Fruit fly (Drosophila melanogaster) whole organism, embryonic: ENCODE data around the gene CG6409.

ENCODE experiments used
- BtbVII ChIP-seq: fragments of 200-800 bp; sonication (Bioruptor generic); optimal IDR thresholded peaks from 3 replicates; lab custom pipeline; 2017; ENCODE audit warnings: missing biosample characterization, mild to moderate bottlenecking, missing genetic modification characterization
- CG10959 ChIP-seq: fragments of 200-800 bp; sonication (Bioruptor generic); IDR thresholded peaks from 2 replicates; pipeline ENCODE4 v1.3.6; 2022; ENCODE audit warnings: missing biosample characterization, missing genetic modification characterization
- CG11504 ChIP-seq: fragments of 200-800 bp; sonication (Bioruptor generic); optimal IDR thresholded peaks from 3 replicates; lab custom pipeline; 2019; ENCODE audit warnings: missing biosample characterization, mild to moderate bottlenecking, missing genetic modification characterization, moderate library complexity
- CG11695 ChIP-seq: fragments of 200-800 bp; sonication (Bioruptor generic); IDR thresholded peaks from 3 replicates; pipeline ENCODE4 v1.3.6; 2022; ENCODE audit warnings: missing biosample characterization, missing genetic modification characterization
- CG12659 ChIP-seq: fragments of 200-800 bp; sonication (Bioruptor generic); optimal IDR thresholded peaks from 3 replicates; lab custom pipeline; 2017; ENCODE audit warnings: mild to moderate bottlenecking, missing biosample characterization, missing genetic modification reagents, missing genetic modification characterization
- CG12942 ChIP-seq: fragments of 200-800 bp; sonication (Bioruptor generic); optimal IDR thresholded peaks from 3 replicates; lab custom pipeline; 2016; ENCODE audit warnings: missing biosample characterization, missing genetic modification characterization
- CG13287 ChIP-seq: fragments of 200-800 bp; sonication (Bioruptor generic); IDR thresholded peaks from 2 replicates; pipeline ENCODE4 v1.3.6; 2022; ENCODE audit warnings: missing biosample characterization, missing genetic modification characterization; ENCODE audit not compliant: partially characterized antibody
- CG13296 ChIP-seq: fragments of 200-800 bp; sonication (Bioruptor generic); optimal IDR thresholded peaks from 3 replicates; lab custom pipeline; 2018; ENCODE audit warnings: missing biosample characterization, mild to moderate bottlenecking, missing genetic modification characterization
- CG1603 ChIP-seq: fragments of 200-800 bp; sonication (Bioruptor generic); optimal IDR thresholded peaks from 2 replicates; lab custom pipeline; 2019; ENCODE audit warnings: missing biosample characterization, mild to moderate bottlenecking, missing genetic modification characterization, moderate library complexity
- CG16815 ChIP-seq: fragments of 200-800 bp; sonication (Bioruptor generic); optimal IDR thresholded peaks from 3 replicates; lab custom pipeline; 2017; ENCODE audit warnings: missing biosample characterization, mild to moderate bottlenecking, missing genetic modification characterization
- CG17568 ChIP-seq: fragments of 200-800 bp; sonication (Bioruptor generic); optimal IDR thresholded peaks from 2 replicates; lab custom pipeline; 2018; ENCODE audit warnings: missing biosample characterization, mild to moderate bottlenecking, missing genetic modification characterization, moderate library complexity
- CG1832 ChIP-seq: fragments of 200-800 bp; sonication (Bioruptor generic); optimal IDR thresholded peaks from 2 replicates; lab custom pipeline; 2017; ENCODE audit warnings: missing biosample characterization, mild to moderate bottlenecking, missing genetic modification characterization, inconsistent platforms
- CG18476 ChIP-seq: fragments of 200-800 bp; sonication (Bioruptor generic); optimal IDR thresholded peaks from 2 replicates; lab custom pipeline; 2016; ENCODE audit warnings: missing biosample characterization, mild to moderate bottlenecking, missing genetic modification characterization
- CG18764 ChIP-seq: fragments of 200-800 bp; sonication (Bioruptor generic); optimal IDR thresholded peaks from 3 replicates; lab custom pipeline; 2016; ENCODE audit warnings: missing biosample characterization, missing genetic modification characterization
- CG30403 ChIP-seq: fragments of 200-800 bp; sonication (Bioruptor generic); optimal IDR thresholded peaks from 3 replicates; lab custom pipeline; 2016; ENCODE audit warnings: missing biosample characterization, missing genetic modification characterization
- CG3407 ChIP-seq: fragments of 200-800 bp; sonication (Bioruptor generic); optimal IDR thresholded peaks from 2 replicates; lab custom pipeline; 2018; ENCODE audit warnings: missing biosample characterization, mild to moderate bottlenecking, missing genetic modification characterization
- CG6272 ChIP-seq: fragments of 200-800 bp; sonication (Bioruptor generic); IDR thresholded peaks from 2 replicates; pipeline ENCODE4 v1.3.6; 2022; ENCODE audit warnings: missing biosample characterization, missing genetic modification characterization
- CG7357 ChIP-seq: fragments of 200-800 bp; sonication (Bioruptor generic); IDR thresholded peaks from 3 replicates; pipeline ENCODE4 v1.3.6; 2022; ENCODE audit warnings: missing biosample characterization, missing genetic modification characterization
- CG7745 ChIP-seq: fragments of 200-800 bp; sonication (Bioruptor generic); optimal IDR thresholded peaks from 2 replicates; lab custom pipeline; 2018; ENCODE audit warnings: missing biosample characterization, mild to moderate bottlenecking, missing genetic modification characterization, moderate library complexity
- CG8359 ChIP-seq: fragments of 200-800 bp; sonication (Bioruptor generic); optimal IDR thresholded peaks from 2 replicates; lab custom pipeline; 2017; ENCODE audit warnings: missing biosample characterization, mild to moderate bottlenecking, missing genetic modification characterization, borderline replicate concordance
- CG8478 ChIP-seq: fragments of >200 bp; optimal IDR thresholded peaks from 2 replicates; lab custom pipeline; 2018
- CG9817 ChIP-seq: fragments of 200-800 bp; sonication (Bioruptor generic); optimal IDR thresholded peaks from 2 replicates; lab custom pipeline; 2018; ENCODE audit warnings: missing biosample characterization, mild to moderate bottlenecking, missing genetic modification characterization, moderate library complexity
- CG9932 ChIP-seq: fragments of 200-800 bp; sonication (Bioruptor generic); IDR thresholded peaks from 2 replicates; pipeline ENCODE4 v1.3.6; 2022; ENCODE audit warnings: missing biosample characterization, missing genetic modification characterization
- Drgx ChIP-seq: fragments of 200-800 bp; sonication (Bioruptor generic); IDR thresholded peaks from 2 replicates; pipeline ENCODE4 v1.3.6; 2022; ENCODE audit warnings: missing biosample characterization, missing genetic modification characterization
- E2f2 ChIP-seq: fragments of 200-800 bp; sonication (Bioruptor generic); IDR thresholded peaks from 2 replicates; pipeline ENCODE4 v1.3.6; 2022; ENCODE audit warnings: missing biosample characterization, missing genetic modification characterization
- Fer1 ChIP-seq: fragments of 200-800 bp; sonication (Bioruptor generic); optimal IDR thresholded peaks from 2 replicates; lab custom pipeline; 2017; ENCODE audit warnings: missing biosample characterization, mild to moderate bottlenecking, missing genetic modification characterization
- Hmr ChIP-seq: fragments of 200-800 bp; sonication (Bioruptor generic); optimal IDR thresholded peaks from 3 replicates; lab custom pipeline; 2017; ENCODE audit warnings: mild to moderate bottlenecking, missing biosample characterization, missing genetic modification reagents, missing genetic modification characterization
- Hr3 ChIP-seq: fragments of 200-800 bp; sonication (Bioruptor generic); optimal IDR thresholded peaks from 3 replicates; lab custom pipeline; 2016; ENCODE audit warnings: missing biosample characterization, missing genetic modification characterization
- Kr ChIP-seq: fragments of 200-800 bp; sonication (Bioruptor generic); optimal IDR thresholded peaks from 2 replicates; lab custom pipeline; 2017; ENCODE audit warnings: missing biosample characterization, mild to moderate bottlenecking, missing genetic modification characterization
- Lhr ChIP-seq: fragments of 200-800 bp; sonication (Bioruptor generic); optimal IDR thresholded peaks from 3 replicates; lab custom pipeline; 2017; ENCODE audit warnings: mild to moderate bottlenecking, missing biosample characterization, missing genetic modification reagents, missing genetic modification characterization
- NK7.1 ChIP-seq: fragments of 200-800 bp; sonication (Bioruptor generic); optimal IDR thresholded peaks from 3 replicates; lab custom pipeline; 2016; ENCODE audit warnings: missing biosample characterization, missing genetic modification characterization
- Neu2 ChIP-seq: fragments of 200-800 bp; sonication (Bioruptor generic); optimal IDR thresholded peaks from 3 replicates; lab custom pipeline; 2016; ENCODE audit warnings: missing biosample characterization, missing genetic modification characterization, borderline replicate concordance
- Nf-YB ChIP-seq: fragments of 200-800 bp; sonication (Bioruptor generic); optimal IDR thresholded peaks from 3 replicates; lab custom pipeline; 2019; ENCODE audit warnings: missing biosample characterization, mild to moderate bottlenecking, missing genetic modification characterization, moderate library complexity
- Trl ChIP-seq, 3 experiments: fragments of >200 bp in 2 of 3; fragments of 200-800 bp in 1 of 3; sonication (Bioruptor generic) in 1 of 3; optimal IDR thresholded peaks; 2 replicates in 1 of 3; 3 replicates in 2 of 3; lab custom pipeline; 2016 to 2017; ENCODE audit warnings: missing biosample characterization in 1 of 3, missing genetic modification characterization in 1 of 3
- Vsx1 ChIP-seq: fragments of 200-800 bp; sonication (Bioruptor generic); optimal IDR thresholded peaks from 2 replicates; lab custom pipeline; 2017; ENCODE audit warnings: missing biosample characterization, mild to moderate bottlenecking, missing genetic modification characterization, missing genetic modification reagents
- bcd ChIP-seq: fragments of 200-800 bp; sonication (Bioruptor generic); optimal IDR thresholded peaks from 2 replicates; lab custom pipeline; 2017; ENCODE audit warnings: missing biosample characterization, mild to moderate bottlenecking, missing genetic modification characterization
- btn ChIP-seq: fragments of 200-800 bp; sonication (Bioruptor generic); optimal IDR thresholded peaks from 2 replicates; lab custom pipeline; 2016; ENCODE audit warnings: missing biosample characterization, missing genetic modification characterization
- cato ChIP-seq: fragments of 200-800 bp; sonication (Bioruptor generic); optimal IDR thresholded peaks from 2 replicates; lab custom pipeline; 2016; ENCODE audit warnings: missing biosample characterization, missing genetic modification characterization, borderline replicate concordance
- da ChIP-seq: fragments of 200-800 bp; sonication (Bioruptor generic); optimal IDR thresholded peaks from 2 replicates; lab custom pipeline; 2016; ENCODE audit warnings: missing biosample characterization, missing genetic modification characterization
- disco-r ChIP-seq: fragments of 200-800 bp; sonication (Bioruptor generic); optimal IDR thresholded peaks from 2 replicates; lab custom pipeline; 2016; ENCODE audit warnings: missing biosample characterization, missing genetic modification characterization
- dmrt11E ChIP-seq: fragments of 200-800 bp; sonication (Bioruptor generic); optimal IDR thresholded peaks from 3 replicates; lab custom pipeline; 2018; ENCODE audit warnings: missing biosample characterization, mild to moderate bottlenecking, missing genetic modification characterization, moderate library complexity
- esg ChIP-seq: fragments of 200-800 bp; sonication (Bioruptor generic); conservative IDR thresholded peaks from 2 replicates; pipeline ENCODE4 v1.3.6; 2022; ENCODE audit warnings: missing biosample characterization, missing genetic modification characterization
- fru ChIP-seq: fragments of >200 bp; optimal IDR thresholded peaks from 2 replicates; lab custom pipeline; 2017
- gce ChIP-seq: fragments of 200-800 bp; sonication (Bioruptor generic); IDR thresholded peaks from 3 replicates; pipeline ENCODE4 v1.3.6; 2022; ENCODE audit warnings: missing biosample characterization, missing genetic modification characterization
- ham ChIP-seq: fragments of 200-800 bp; sonication (Bioruptor generic); IDR thresholded peaks from 2 replicates; pipeline ENCODE4 v1.3.6; 2022; ENCODE audit warnings: missing biosample characterization, missing genetic modification characterization
- ind ChIP-seq: fragments of 200-800 bp; sonication (Bioruptor generic); optimal IDR thresholded peaks from 3 replicates; lab custom pipeline; 2016; ENCODE audit warnings: missing biosample characterization, missing genetic modification characterization
- ken ChIP-seq: fragments of 200-800 bp; sonication (Bioruptor generic); IDR thresholded peaks from 3 replicates; pipeline ENCODE4 v1.3.6; 2022; ENCODE audit warnings: missing biosample characterization, missing genetic modification characterization
- ranshi ChIP-seq: fragments of 200-800 bp; sonication (Bioruptor generic); IDR thresholded peaks from 2 replicates; pipeline ENCODE4 v1.3.6; 2022; ENCODE audit warnings: missing biosample characterization, missing genetic modification characterization
- ro ChIP-seq: fragments of 200-800 bp; sonication (Bioruptor generic); IDR thresholded peaks from 2 replicates; pipeline ENCODE4 v1.3.6; 2022; ENCODE audit warnings: missing biosample characterization, missing genetic modification characterization
- tin ChIP-seq: fragments of 200-800 bp; sonication (Bioruptor generic); optimal IDR thresholded peaks from 3 replicates; lab custom pipeline; 2016; ENCODE audit warnings: missing biosample characterization, missing genetic modification characterization
- zen2 ChIP-seq: fragments of 200-800 bp; sonication (Bioruptor generic); IDR thresholded peaks from 3 replicates; pipeline ENCODE4 v1.3.6; 2022; ENCODE audit warnings: missing biosample characterization, missing genetic modification characterization; ENCODE audit not compliant: partially characterized antibody

The CG6409 gene

DNA sequence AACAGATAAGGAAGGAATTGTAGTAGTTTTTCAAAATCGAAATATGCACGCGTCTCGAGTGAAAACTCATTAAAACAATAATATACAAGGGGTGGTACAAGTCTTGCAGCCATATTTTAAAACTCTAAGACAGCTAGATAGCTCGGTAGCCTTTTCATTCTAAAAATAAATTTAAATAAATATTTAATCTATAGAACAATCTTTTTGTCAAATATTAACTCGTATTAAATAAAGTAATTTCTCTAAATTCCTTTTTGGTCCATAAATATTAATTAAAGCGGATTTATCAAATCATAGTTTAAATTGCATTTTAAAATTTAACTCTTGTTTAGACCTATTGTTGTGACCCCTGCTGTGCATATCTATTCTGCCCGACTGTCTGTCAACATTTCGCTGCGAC is 38.9 kb downstream of the CG6409 start (continued):
- TF ChIP-seq da (GFP tag; lab: Kevin White, UChicago) (no peak), CG3407 (GFP tag; lab: Kevin White, UChicago) (peak; percentile 11), Lhr (GFP tag; lab: Kevin White, UChicago) (peak; percentile 48), Hmr (peak; percentile 20), CG16815 (GFP tag; lab: Kevin White, UChicago) (peak; percentile 59), CG7357 (GFP tag; lab: Robert Waterston, UW) (no peak; the same call in 2 of the 3 replicates), CG8359 (GFP tag; lab: Kevin White, UChicago) (no peak), CG18476 (GFP tag; lab: Kevin White, UChicago) (no peak), ranshi (0 out of 2 replicates have a peak, but pooled peaks have one; percentile 39), Fer1 (GFP tag; lab: Kevin White, UChicago) (peak; percentile 54), esg (GFP tag; lab: Robert Waterston, UW) (0 out of 2 replicates have a peak, but pooled peaks have one; percentile 16), disco-r (no peak), fru (lab: Kevin White, UChicago) (no peak), Trl (optimal IDR thresholded peaks at IDR 0.05; lab: Kevin White, UChicago) (no peak), Trl (GFP tag; optimal IDR thresholded peaks at IDR 0.05; lab: Kevin White, UChicago) (no peak), CG9932 (no peak), Kr (GFP tag; lab: Kevin White, UChicago) (no peak), ham (GFP tag; lab: Robert Waterston, UW) (no peak), CG11504 (tag; lab: Kevin White, UChicago) (peak; percentile 81), CG7745 (tag; lab: Kevin White, UChicago) (no peak), Hr3 (GFP tag; lab: Kevin White, UChicago) (peak; percentile 59), CG10959 (GFP tag; lab: Robert Waterston, UW) (peak; percentile 35; the same call in 1 of the 2 replicates), E2f2 (peak; percentile 35; the same call in 1 of the 2 replicates), CG12659 (GFP tag; lab: Kevin White, UChicago) (peak; percentile 52), CG1832 (GFP tag; lab: Kevin White, UChicago) (no peak), btn (GFP tag; lab: Kevin White, UChicago) (no peak), CG13287 (GFP tag; lab: Robert Waterston, UW) (no peak), ken (peak; percentile 22; the same call in 1 of the 3 replicates), CG6272 (no peak), CG17568 (peak; percentile 36), NK7.1 (GFP tag; lab: Kevin White, UChicago) (no peak), zen2 (no peak), ro (GFP tag; lab: Robert Waterston, UW) (no peak), Nf-YB (GFP tag; lab: Kevin White, UChicago) (peak; percentile 47), tin (GFP tag; lab: Kevin White, UChicago) (peak; percentile 29), CG12942 (peak; percentile 17), CG30403 (peak; percentile 50), gce (GFP tag; lab: Robert Waterston, UW) (no peak), ind (GFP tag; lab: Kevin White, UChicago) (peak; percentile 4), CG1603 (tag; lab: Kevin White, UChicago) (peak; percentile 10), Neu2 (GFP tag; lab: Kevin White, UChicago) (no peak), CG13296 (GFP tag; lab: Kevin White, UChicago) (no peak), Vsx1 (GFP tag; lab: Kevin White, UChicago) (peak; percentile 31), CG9817 (tag; lab: Kevin White, UChicago) (no peak), CG18764 (peak; percentile 0), CG8478 (lab: Kevin White, UChicago) (no peak), bcd (peak; percentile 54), Drgx (GFP tag; lab: Robert Waterston, UW) (no peak), BtbVII (GFP tag; lab: Kevin White, UChicago) (peak; percentile 31), CG11695 (GFP tag; lab: Robert Waterston, UW) (0 out of 3 replicates have a peak, but pooled peaks have one; percentile 48), cato (GFP tag; lab: Kevin White, UChicago) (peak; percentile 23), dmrt11E (tag; lab: Kevin White, UChicago) (peak; percentile 87)
